Worm (Caenorhabditis elegans) whole organism, mixed stage, embryonic: ENCODE measurements around the gene F33H12.1.
"Not testable (repeated sequence)": the region's sequence is repeated elsewhere in the genome, so short reads cannot be mapped to it uniquely, and the experiment has no call there.

ENCODE experiments used
- blmp-1 ChIP-seq: fragments of 150-350 bp; optimal IDR thresholded peaks from 2 replicates; lab custom pipeline; 2014; ENCODE audit warnings: missing biosample characterization, missing genetic modification characterization
- ceh-83 ChIP-seq: fragments of 200-800 bp; sonication (Bioruptor generic); optimal IDR thresholded peaks from 2 replicates; lab custom pipeline; 2018; ENCODE audit warnings: mild to moderate bottlenecking, missing genetic modification characterization, missing compliant biosample characterization
- elt-1 ChIP-seq: sonication (generic microtip); optimal IDR thresholded peaks from 2 replicates; lab custom pipeline; 2017; ENCODE audit warnings: missing genetic modification characterization, mild to moderate bottlenecking, missing compliant biosample characterization, antibody characterized with exemption, moderate library complexity, borderline replicate concordance; ENCODE audit not compliant: insufficient read depth
- lin-13 ChIP-seq: fragments of 150-350 bp; optimal IDR thresholded peaks from 2 replicates; lab custom pipeline; 2014; ENCODE audit warnings: missing biosample characterization, missing genetic modification characterization
- lsy-2 ChIP-seq: fragments of 150-350 bp; optimal IDR thresholded peaks from 2 replicates; lab custom pipeline; 2014; ENCODE audit warnings: missing biosample characterization, missing genetic modification characterization
- nhr-12 ChIP-seq: fragments of 150-350 bp; optimal IDR thresholded peaks from 2 replicates; lab custom pipeline; 2014; ENCODE audit warnings: missing biosample characterization, missing genetic modification characterization
- nhr-237 ChIP-seq: fragments of 150-350 bp; optimal IDR thresholded peaks from 2 replicates; lab custom pipeline; 2014; ENCODE audit warnings: missing biosample characterization, missing genetic modification characterization
- nhr-28 ChIP-seq: fragments of 150-350 bp; optimal IDR thresholded peaks from 2 replicates; lab custom pipeline; 2014; ENCODE audit warnings: missing biosample characterization, missing genetic modification characterization
- nhr-76 ChIP-seq: sonication (generic microtip); optimal IDR thresholded peaks from 2 replicates; lab custom pipeline; 2017; ENCODE audit warnings: missing biosample characterization, missing genetic modification characterization
- sem-2 ChIP-seq: fragments of 200-800 bp; sonication (Bioruptor generic); optimal IDR thresholded peaks from 2 replicates; lab custom pipeline; 2018; ENCODE audit warnings: mild to moderate bottlenecking, missing genetic modification characterization, missing compliant biosample characterization
- unc-39 ChIP-seq: fragments of 150-350 bp; optimal IDR thresholded peaks from 2 replicates; lab custom pipeline; 2014; ENCODE audit warnings: missing biosample characterization, missing genetic modification characterization
- unc-62 ChIP-seq: fragments of 150-350 bp; optimal IDR thresholded peaks from 2 replicates; lab custom pipeline; 2014; ENCODE audit warnings: missing biosample characterization, missing genetic modification reagents, missing genetic modification characterization
- ztf-11 ChIP-seq: fragments of 150-350 bp; optimal IDR thresholded peaks from 2 replicates; lab custom pipeline; 2014; ENCODE audit warnings: missing biosample characterization, missing genetic modification characterization

DNA sequence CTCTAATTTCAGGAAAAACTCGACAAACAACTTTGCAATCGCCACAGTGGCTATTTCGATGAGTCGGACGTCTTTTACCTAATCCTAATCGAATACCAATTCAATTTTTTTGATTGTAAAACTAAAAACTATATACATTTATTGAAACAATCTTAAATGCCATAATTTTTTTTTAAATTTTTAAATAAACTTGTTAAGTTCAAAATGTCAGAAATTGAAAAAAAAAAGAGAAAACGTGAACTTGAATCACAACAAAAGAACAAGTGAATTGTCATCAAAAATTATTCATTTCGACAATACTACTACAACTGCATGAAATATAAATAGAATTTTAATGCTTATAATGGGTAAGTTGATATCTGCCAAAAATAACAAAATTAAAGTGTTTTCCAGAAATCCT, 12.0 kb downstream of the F33H12.1 start, which contains the start of gene D2062.13:
- TF ChIP-seq nhr-28 (tag; lab: Kevin White, UChicago); lin-13 (tag; lab: Kevin White, UChicago); unc-62; elt-1 (tag; lab: Kevin White, UChicago); ceh-83 (GFP tag; lab: Kevin White, UChicago); nhr-12 (tag; lab: Kevin White, UChicago); blmp-1 (tag; lab: Kevin White, UChicago); lsy-2 (tag; lab: Kevin White, UChicago); nhr-237 (tag; lab: Kevin White, UChicago); unc-39 (tag; lab: Kevin White, UChicago); sem-2 (GFP tag; lab: Kevin White, UChicago); ztf-11 (tag; lab: Kevin White, UChicago); nhr-76 (tag; lab: Kevin White, UChicago): not testable (repeated sequence)
